Worm (Caenorhabditis elegans): ENCODE results near the gene srj-53.

ce11 chrV:652940-653339 is 41.6 kb downstream of the srj-53 start, which contains the start of gene srj-5:
- TF ChIP-seq nhr-12 (tag; optimal IDR thresholded peaks at IDR 0.05) (no peak), R02D3.7 (tag; optimal IDR thresholded peaks at IDR 0.05) (no peak), peb-1 (tag; optimal IDR thresholded peaks at IDR 0.05) (no peak), unc-55 (GFP tag; optimal IDR thresholded peaks at IDR 0.05) (no peak), lin-39 (tag; optimal IDR thresholded peaks at IDR 0.05) (no peak), fos-1 (tag; optimal IDR thresholded peaks at IDR 0.05) (no peak), nhr-25 (tag; optimal IDR thresholded peaks at IDR 0.05) (no peak), unc-39 (tag; optimal IDR thresholded peaks at IDR 0.05) (no peak), nhr-11 (tag; optimal IDR thresholded peaks at IDR 0.05) (no peak), snpc-4 (tag; optimal IDR thresholded peaks at IDR 0.05) (no peak), nhr-77 (tag; optimal IDR thresholded peaks at IDR 0.05) (no peak), alr-1 (tag; optimal IDR thresholded peaks at IDR 0.05) (no peak), ztf-1 (GFP tag; conservative IDR thresholded peaks at IDR 0.05) (no peak), aly-2 (tag; optimal IDR thresholded peaks at IDR 0.05) (no peak)

Data from whole organism, L2 larva.